Worm (Caenorhabditis elegans): ENCODE results near the gene mans-3.

mans-3 gene

ce11 chrX:5150389-5150788, 14.8 kb upstream of the mans-3 start, which contains the start of gene dpy-8:
Gene dpy-8 (minus strand): TSS chrX:5150476.
- TF ChIP-seq tbx-11 (GFP tag; IDR thresholded peaks at IDR 0.05): no peak
- no peak for TF ChIP-seq flt-1 (GFP tag; IDR thresholded peaks at IDR 0.05)

ce11 chrX:5151403-5151802, 13.8 kb upstream of the mans-3 start:
- no peak for TF ChIP-seq sea-1 (GFP tag; conservative IDR thresholded peaks at IDR 0.05)
- no peak for TF ChIP-seq tra-4 (tag; optimal IDR thresholded peaks at IDR 0.05)
- no peak for TF ChIP-seq aly-1 (tag; optimal IDR thresholded peaks at IDR 0.05)
- TF ChIP-seq hmbx-1 (tag; optimal IDR thresholded peaks at IDR 0.05): no peak
- TF ChIP-seq pes-1 (GFP tag; IDR thresholded peaks at IDR 0.05): no peak
- TF ChIP-seq hnd-1 (tag; optimal IDR thresholded peaks at IDR 0.05): no peak
- TF ChIP-seq ceh-36 (tag; optimal IDR thresholded peaks at IDR 0.05): no peak

- TF ChIP-seq pes-1 (GFP tag; IDR thresholded peaks at IDR 0.05) (no peak), ama-1 (optimal IDR thresholded peaks at IDR 0.05) (no peak), tra-4 (tag; optimal IDR thresholded peaks at IDR 0.05) (no peak)
Measured at ce11 chrX:5151866-5152265, 13.3 kb upstream of the mans-3 start.

ce11 chrX:5152931-5153330, 12.3 kb upstream of the mans-3 start:
- TF ChIP-seq hnd-1 (tag; optimal IDR thresholded peaks at IDR 0.05) (no peak), ets-7 (tag; optimal IDR thresholded peaks at IDR 0.05) (no peak), F13C5.2 (tag; optimal IDR thresholded peaks at IDR 0.05) (no peak), B0310.2 (tag; optimal IDR thresholded peaks at IDR 0.05) (no peak), flt-1 (GFP tag; IDR thresholded peaks at IDR 0.05) (no peak), hmbx-1 (tag; optimal IDR thresholded peaks at IDR 0.05) (no peak), ceh-36 (tag; optimal IDR thresholded peaks at IDR 0.05) (no peak), ceh-13 (GFP tag; optimal IDR thresholded peaks at IDR 0.05) (no peak), hmg-4 (GFP tag; optimal IDR thresholded peaks at IDR 0.05) (no peak), tbx-37 (GFP tag; conservative IDR thresholded peaks at IDR 0.05) (no peak), scrt-1 (GFP tag; IDR thresholded peaks at IDR 0.05) (no peak), tbx-11 (GFP tag; IDR thresholded peaks at IDR 0.05) (no peak), pes-1 (GFP tag; IDR thresholded peaks at IDR 0.05) (no peak), tra-4 (tag; optimal IDR thresholded peaks at IDR 0.05) (no peak), ama-1 (optimal IDR thresholded peaks at IDR 0.05) (no peak), sea-1 (GFP tag; conservative IDR thresholded peaks at IDR 0.05) (no peak), aly-1 (tag; optimal IDR thresholded peaks at IDR 0.05) (no peak)

ce11 chrX:5154278-5154677, 10.9 kb upstream of the mans-3 start, which contains the start of gene C31H2.3:
Gene C31H2.3 (minus strand): TSS chrX:5154378.
- TF ChIP-seq tbx-11 (GFP tag; IDR thresholded peaks at IDR 0.05): no peak

- TF ChIP-seq pes-1 (GFP tag; IDR thresholded peaks at IDR 0.05) (no peak), tbx-37 (GFP tag; conservative IDR thresholded peaks at IDR 0.05) (no peak), hmg-4 (GFP tag; optimal IDR thresholded peaks at IDR 0.05) (no peak), ets-7 (tag; optimal IDR thresholded peaks at IDR 0.05) (no peak), tbx-11 (GFP tag; IDR thresholded peaks at IDR 0.05) (no peak), hnd-1 (tag; optimal IDR thresholded peaks at IDR 0.05) (no peak), hmbx-1 (tag; optimal IDR thresholded peaks at IDR 0.05) (no peak), sea-1 (GFP tag; conservative IDR thresholded peaks at IDR 0.05) (no peak), ceh-36 (tag; optimal IDR thresholded peaks at IDR 0.05) (no peak), F13C5.2 (tag; optimal IDR thresholded peaks at IDR 0.05) (no peak), tra-4 (tag; optimal IDR thresholded peaks at IDR 0.05) (no peak), B0310.2 (tag; optimal IDR thresholded peaks at IDR 0.05) (no peak)
Measured at ce11 chrX:5159645-5160044, 5.5 kb upstream of the mans-3 start, which contains the start of gene C31H2.4. Gene C31H2.4 (minus strand): TSS chrX:5159663.

- TF ChIP-seq tra-4 (tag; optimal IDR thresholded peaks at IDR 0.05): no peak
- TF ChIP-seq F13C5.2 (tag; optimal IDR thresholded peaks at IDR 0.05): no peak
- no peak for TF ChIP-seq sea-1 (GFP tag; conservative IDR thresholded peaks at IDR 0.05)
- TF ChIP-seq ets-7 (tag; optimal IDR thresholded peaks at IDR 0.05): no peak
- no peak for TF ChIP-seq B0310.2 (tag; optimal IDR thresholded peaks at IDR 0.05)
- TF ChIP-seq scrt-1 (GFP tag; IDR thresholded peaks at IDR 0.05): no peak
- TF ChIP-seq hmg-4 (GFP tag; optimal IDR thresholded peaks at IDR 0.05): no peak
- TF ChIP-seq ceh-36 (tag; optimal IDR thresholded peaks at IDR 0.05): no peak
- TF ChIP-seq pes-1 (GFP tag; IDR thresholded peaks at IDR 0.05): no peak
- TF ChIP-seq flt-1 (GFP tag; IDR thresholded peaks at IDR 0.05): no peak
Measured at ce11 chrX:5162755-5163154, 2.4 kb upstream of the mans-3 start, which contains the start of gene EGAP5.1. Gene EGAP5.1 (plus strand): TSS chrX:5163055.

ce11 chrX:5164054-5164453, 1.1 kb upstream of the mans-3 start:
- TF ChIP-seq F13C5.2 (tag; optimal IDR thresholded peaks at IDR 0.05): no peak
- no peak for TF ChIP-seq aly-1 (tag; optimal IDR thresholded peaks at IDR 0.05)
- TF ChIP-seq ceh-13 (GFP tag; optimal IDR thresholded peaks at IDR 0.05): no peak
- no peak for TF ChIP-seq tbx-37 (GFP tag; conservative IDR thresholded peaks at IDR 0.05)
- TF ChIP-seq sea-1 (GFP tag; conservative IDR thresholded peaks at IDR 0.05): no peak
- TF ChIP-seq hnd-1 (tag; optimal IDR thresholded peaks at IDR 0.05): no peak
- TF ChIP-seq B0310.2 (tag; optimal IDR thresholded peaks at IDR 0.05): no peak
- TF ChIP-seq ceh-36 (tag; optimal IDR thresholded peaks at IDR 0.05): no peak
- no peak for TF ChIP-seq hmbx-1 (tag; optimal IDR thresholded peaks at IDR 0.05)

- TF ChIP-seq tbx-37 (GFP tag; conservative IDR thresholded peaks at IDR 0.05): no peak
- TF ChIP-seq B0310.2 (tag; optimal IDR thresholded peaks at IDR 0.05): no peak
- no peak for TF ChIP-seq hmbx-1 (tag; optimal IDR thresholded peaks at IDR 0.05)
- no peak for TF ChIP-seq F13C5.2 (tag; optimal IDR thresholded peaks at IDR 0.05)
- TF ChIP-seq tra-4 (tag; optimal IDR thresholded peaks at IDR 0.05): no peak
- TF ChIP-seq scrt-1 (GFP tag; IDR thresholded peaks at IDR 0.05): no peak
- no peak for TF ChIP-seq tbx-11 (GFP tag; IDR thresholded peaks at IDR 0.05)
- no peak for TF ChIP-seq ama-1 (optimal IDR thresholded peaks at IDR 0.05)
- TF ChIP-seq hnd-1 (tag; optimal IDR thresholded peaks at IDR 0.05): no peak
- no peak for TF ChIP-seq flt-1 (GFP tag; IDR thresholded peaks at IDR 0.05)
- TF ChIP-seq ceh-36 (tag; optimal IDR thresholded peaks at IDR 0.05): no peak
- no peak for TF ChIP-seq sea-1 (GFP tag; conservative IDR thresholded peaks at IDR 0.05)
- no peak for TF ChIP-seq ets-7 (tag; optimal IDR thresholded peaks at IDR 0.05)
- TF ChIP-seq pes-1 (GFP tag; IDR thresholded peaks at IDR 0.05): no peak
Measured at ce11 chrX:5168770-5169169, 3.6 kb downstream of the mans-3 start.

All from whole organism, early embryonic.